Fruit fly (Drosophila melanogaster) Kc167 (cell line): Measurements from ENCODE around the gene HP1b.

ENCODE experiments used
- Sin3A ChIP-seq: fragments of >200 bp; optimal IDR thresholded peaks from 2 replicates; lab custom pipeline; 2018; ENCODE audit warnings: missing external identifiers
- h ChIP-seq: fragments of >200 bp; optimal IDR thresholded peaks from 3 replicates; lab custom pipeline; 2018; ENCODE audit warnings: missing external identifiers
- insv ChIP-seq: fragments of >200 bp; optimal IDR thresholded peaks from 3 replicates; lab custom pipeline; 2018; ENCODE audit warnings: missing external identifiers
- ttk ChIP-seq: sonication (Bioruptor generic); optimal IDR thresholded peaks from 2 replicates; lab custom pipeline; 2017; ENCODE audit warnings: missing external identifiers

dm6 chrX:9106212-9106774 lies 25.4 kb downstream of the HP1b start, which contains the start of gene Bx42:
- TF ChIP-seq insv (lab: Kevin White, UChicago) = no peak
- no peak for TF ChIP-seq h (lab: Kevin White, UChicago)
- TF ChIP-seq ttk (lab: Kevin White, UChicago) = no peak
- TF ChIP-seq Sin3A (lab: Kevin White, UChicago) = no peak
